Worm (Caenorhabditis elegans) whole organism, mixed stage, embryonic: ENCODE data around the gene fbxc-23.

Experiments used
- M03D4.4 ChIP-seq: sonication (generic microtip); optimal IDR thresholded peaks from 2 replicates; lab custom pipeline; 2017; ENCODE audit warnings: mild to moderate bottlenecking, missing genetic modification characterization, missing compliant biosample characterization
- bed-3 ChIP-seq: fragments of 200-800 bp; sonication (Bioruptor generic); optimal IDR thresholded peaks from 3 replicates; lab custom pipeline; 2018; ENCODE audit warnings: mild to moderate bottlenecking, missing genetic modification characterization, moderate library complexity, missing compliant biosample characterization
- blmp-1 ChIP-seq: fragments of 150-350 bp; optimal IDR thresholded peaks from 2 replicates; lab custom pipeline; 2014; ENCODE audit warnings: missing biosample characterization, missing genetic modification characterization
- ceh-39 ChIP-seq: fragments of 150-350 bp; optimal IDR thresholded peaks from 2 replicates; lab custom pipeline; 2014; ENCODE audit warnings: missing biosample characterization, missing genetic modification characterization
- ceh-83 ChIP-seq: fragments of 200-800 bp; sonication (Bioruptor generic); optimal IDR thresholded peaks from 2 replicates; lab custom pipeline; 2018; ENCODE audit warnings: mild to moderate bottlenecking, missing genetic modification characterization, missing compliant biosample characterization
- ces-1 ChIP-seq: fragments of 150-350 bp; optimal IDR thresholded peaks from 2 replicates; lab custom pipeline; 2014; ENCODE audit warnings: missing biosample characterization, missing genetic modification reagents, missing genetic modification characterization
- cnd-1 ChIP-seq: fragments of 200-800 bp; sonication (Bioruptor generic); optimal IDR thresholded peaks from 2 replicates; lab custom pipeline; 2018; ENCODE audit warnings: mild to moderate bottlenecking, missing genetic modification characterization, missing compliant biosample characterization
- drap-1 ChIP-seq: fragments of 200-800 bp; sonication (Bioruptor generic); optimal IDR thresholded peaks from 3 replicates; lab custom pipeline; 2018; ENCODE audit warnings: mild to moderate bottlenecking, missing genetic modification characterization, missing compliant biosample characterization
- elt-1 ChIP-seq: sonication (generic microtip); optimal IDR thresholded peaks from 2 replicates; lab custom pipeline; 2017; ENCODE audit warnings: missing genetic modification characterization, mild to moderate bottlenecking, missing compliant biosample characterization, antibody characterized with exemption, moderate library complexity, borderline replicate concordance; ENCODE audit not compliant: insufficient read depth
- elt-3 ChIP-seq: fragments of 150-350 bp; optimal IDR thresholded peaks from 2 replicates; lab custom pipeline; 2014; ENCODE audit warnings: missing biosample characterization, missing genetic modification characterization
- flh-1 ChIP-seq: fragments of 200-800 bp; sonication (Bioruptor generic); optimal IDR thresholded peaks from 2 replicates; lab custom pipeline; 2018; ENCODE audit warnings: mild to moderate bottlenecking, missing genetic modification characterization, moderate library complexity, missing compliant biosample characterization
- ham-2 ChIP-seq: fragments of 200-800 bp; sonication (Bioruptor generic); optimal IDR thresholded peaks from 2 replicates; lab custom pipeline; 2018; ENCODE audit warnings: mild to moderate bottlenecking, missing genetic modification characterization, missing compliant biosample characterization
- hlh-1 ChIP-seq: fragments of 150-350 bp; optimal IDR thresholded peaks from 2 replicates; lab custom pipeline; 2014; ENCODE audit warnings: missing biosample characterization, missing genetic modification reagents, missing genetic modification characterization
- lin-13 ChIP-seq: fragments of 150-350 bp; optimal IDR thresholded peaks from 2 replicates; lab custom pipeline; 2014; ENCODE audit warnings: missing biosample characterization, missing genetic modification characterization
- lsy-2 ChIP-seq: fragments of 150-350 bp; optimal IDR thresholded peaks from 2 replicates; lab custom pipeline; 2014; ENCODE audit warnings: missing biosample characterization, missing genetic modification characterization
- mab-5 ChIP-seq: fragments of 150-350 bp; optimal IDR thresholded peaks from 2 replicates; lab custom pipeline; 2014; ENCODE audit warnings: missing biosample characterization, missing genetic modification characterization
- mep-1 ChIP-seq: fragments of 150-350 bp; optimal IDR thresholded peaks from 2 replicates; lab custom pipeline; 2017; ENCODE audit warnings: missing biosample characterization, missing genetic modification reagents, missing genetic modification characterization, inconsistent platforms
- mls-2 ChIP-seq: sonication (generic microtip); optimal IDR thresholded peaks from 2 replicates; lab custom pipeline; 2016; ENCODE audit warnings: mild to moderate bottlenecking, missing genetic modification characterization, moderate library complexity, missing compliant biosample characterization
- nhr-2 ChIP-seq: fragments of 150-350 bp; optimal IDR thresholded peaks from 2 replicates; lab custom pipeline; 2014; ENCODE audit warnings: missing biosample characterization, missing genetic modification characterization
- nhr-237 ChIP-seq: fragments of 150-350 bp; optimal IDR thresholded peaks from 2 replicates; lab custom pipeline; 2014; ENCODE audit warnings: missing biosample characterization, missing genetic modification characterization
- nhr-28 ChIP-seq: fragments of 150-350 bp; optimal IDR thresholded peaks from 2 replicates; lab custom pipeline; 2014; ENCODE audit warnings: missing biosample characterization, missing genetic modification characterization
- nhr-76 ChIP-seq: sonication (generic microtip); optimal IDR thresholded peaks from 2 replicates; lab custom pipeline; 2017; ENCODE audit warnings: missing biosample characterization, missing genetic modification characterization
- pha-4 ChIP-seq: fragments of 150-350 bp; optimal IDR thresholded peaks from 2 replicates; lab custom pipeline; 2018; ENCODE audit warnings: missing biosample characterization, missing genetic modification reagents, missing genetic modification characterization
- sem-2 ChIP-seq: fragments of 200-800 bp; sonication (Bioruptor generic); optimal IDR thresholded peaks from 2 replicates; lab custom pipeline; 2018; ENCODE audit warnings: mild to moderate bottlenecking, missing genetic modification characterization, missing compliant biosample characterization
- snpc-4 ChIP-seq: fragments of 150-350 bp; optimal IDR thresholded peaks from 2 replicates; lab custom pipeline; 2014; ENCODE audit warnings: missing biosample characterization, missing genetic modification characterization
- sptf-1 ChIP-seq: sonication (generic microtip); optimal IDR thresholded peaks from 2 replicates; lab custom pipeline; 2017; ENCODE audit warnings: mild to moderate bottlenecking, missing genetic modification characterization, moderate library complexity, missing compliant biosample characterization
- tbx-8 ChIP-seq: fragments of 200-800 bp; sonication (Bioruptor generic); optimal IDR thresholded peaks from 2 replicates; lab custom pipeline; 2018; ENCODE audit warnings: mild to moderate bottlenecking, missing genetic modification characterization, moderate library complexity, missing compliant biosample characterization
- unc-39 ChIP-seq: fragments of 150-350 bp; optimal IDR thresholded peaks from 2 replicates; lab custom pipeline; 2014; ENCODE audit warnings: missing biosample characterization, missing genetic modification characterization
- unc-62 ChIP-seq: fragments of 150-350 bp; optimal IDR thresholded peaks from 2 replicates; lab custom pipeline; 2014; ENCODE audit warnings: missing biosample characterization, missing genetic modification reagents, missing genetic modification characterization
- ztf-11 ChIP-seq: fragments of 150-350 bp; optimal IDR thresholded peaks from 2 replicates; lab custom pipeline; 2014; ENCODE audit warnings: missing biosample characterization, missing genetic modification characterization

fbxc-23 gene

DNA sequence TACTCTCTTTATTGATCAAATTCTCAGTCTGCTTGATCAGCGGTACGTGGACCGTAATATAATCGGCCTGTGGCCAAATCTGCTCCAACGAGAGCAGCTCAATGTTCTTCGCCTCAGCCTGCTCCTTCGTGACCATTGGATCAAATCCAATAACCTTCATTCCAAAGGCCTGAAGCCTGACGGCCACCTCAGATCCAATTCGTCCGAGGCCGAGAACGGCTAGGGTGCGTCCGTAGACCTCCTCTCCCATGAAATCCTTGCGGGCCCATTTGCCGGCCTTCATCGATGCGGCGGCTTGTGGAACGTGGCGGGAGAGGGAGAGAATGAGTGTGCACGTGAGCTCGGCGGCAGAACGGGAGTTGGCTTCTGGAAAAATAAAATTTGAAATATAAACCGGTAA is 41.1 kb upstream of the fbxc-23 start:
- no peak for TF ChIP-seq sem-2 (GFP tag; lab: Kevin White, UChicago)

DNA sequence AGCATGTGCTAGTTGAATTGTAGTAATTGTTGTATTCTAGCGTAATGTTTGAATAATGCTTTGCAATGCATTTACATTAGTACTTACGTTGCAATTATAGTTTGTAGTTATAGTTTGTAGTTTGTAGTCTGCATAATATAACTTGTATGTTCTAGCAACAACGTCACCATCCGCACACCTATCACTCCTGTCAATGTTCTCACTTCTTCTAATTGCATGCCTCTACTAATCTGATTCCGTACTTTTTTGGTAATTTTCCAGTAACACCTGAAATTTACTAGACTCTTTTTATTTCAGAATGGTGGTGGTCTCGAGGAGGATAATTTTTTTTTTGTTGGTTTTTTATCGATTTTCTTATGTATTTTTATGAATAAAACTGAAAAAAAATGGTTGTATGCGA is 40.2 kb upstream of the fbxc-23 start:
- TF ChIP-seq lsy-2 (tag; lab: Kevin White, UChicago), result no peak
- TF ChIP-seq mls-2, result no peak
- no peak for TF ChIP-seq nhr-76 (tag; lab: Kevin White, UChicago)
- TF ChIP-seq cnd-1 (tag; lab: Kevin White, UChicago), result no peak
- TF ChIP-seq, all 35 proteins: peak for 0

DNA sequence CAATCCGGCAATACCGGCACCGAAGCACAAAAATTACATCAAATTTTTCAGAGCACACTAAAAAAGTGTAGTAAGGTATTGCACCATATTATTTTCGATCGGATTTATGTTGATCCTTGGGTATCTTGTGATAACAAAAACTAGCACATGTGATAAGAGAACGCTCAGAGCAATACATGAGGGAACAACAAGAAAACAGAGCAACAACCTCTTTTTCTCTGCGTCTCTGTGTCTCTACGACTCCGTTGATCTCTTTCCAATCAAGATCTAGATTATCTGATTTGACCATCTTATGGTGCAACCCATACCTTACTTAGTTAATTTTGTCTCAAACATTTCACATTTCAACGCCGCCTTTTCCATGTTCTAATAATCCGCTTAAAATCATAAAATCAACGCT is 35.9 kb upstream of the fbxc-23 start, which contains the start of gene tag-10:
TSS of gene tag-10 (plus strand) at position 347 of the 400 bp plus-strand sequence.
- peak; percentile 77 for TF ChIP-seq elt-1 (tag; lab: Kevin White, UChicago)
- TF ChIP-seq ham-2 (GFP tag; lab: Kevin White, UChicago), result no peak

DNA sequence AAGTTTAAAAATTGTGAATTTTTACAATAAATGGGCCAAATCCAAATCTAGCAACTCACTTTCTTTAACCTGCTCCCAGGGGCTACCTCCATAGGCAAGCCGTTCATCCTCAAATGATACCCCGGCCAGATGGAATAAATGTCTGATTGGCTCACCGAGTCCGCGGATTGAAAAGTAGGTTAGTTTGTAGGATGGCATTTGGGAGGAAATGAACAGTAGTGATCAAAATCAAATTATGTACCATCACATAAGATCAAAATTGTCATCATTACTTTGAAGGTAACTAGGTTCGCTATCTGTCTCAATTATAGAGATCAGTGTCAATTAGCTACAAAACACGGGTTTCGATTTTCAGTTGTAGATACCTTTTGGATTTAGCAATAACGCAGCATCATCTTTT is 34.3 kb upstream of the fbxc-23 start, which contains the start of the genes gst-17 and gst-18:
TSS of gene gst-17 (minus strand) at position 101 of the 400 bp plus-strand sequence.
TSS of gene gst-18 (minus strand) at position 198 of the 400 bp plus-strand sequence.
- TF ChIP-seq nhr-2 (tag; lab: Kevin White, UChicago) (no peak), lin-13 (tag; lab: Kevin White, UChicago) (no peak), pha-4 (tag; lab: Kevin White, UChicago) (no peak), nhr-237 (tag; lab: Kevin White, UChicago) (no peak), ceh-83 (no peak), nhr-28 (tag; lab: Kevin White, UChicago) (no peak), tbx-8 (no peak), lsy-2 (tag; lab: Kevin White, UChicago) (no peak), ham-2 (GFP tag; lab: Kevin White, UChicago) (no peak), mab-5 (no peak), flh-1 (GFP tag; lab: Kevin White, UChicago) (no peak), unc-62 (GFP tag; lab: Kevin White, UChicago) (no peak), hlh-1 (no peak), M03D4.4 (tag; lab: Kevin White, UChicago) (no peak), snpc-4 (no peak), sptf-1 (tag; lab: Kevin White, UChicago) (no peak), ceh-39 (tag; lab: Kevin White, UChicago) (no peak), blmp-1 (tag; lab: Kevin White, UChicago) (no peak), mep-1 (no peak), cnd-1 (tag; lab: Kevin White, UChicago) (no peak)

DNA sequence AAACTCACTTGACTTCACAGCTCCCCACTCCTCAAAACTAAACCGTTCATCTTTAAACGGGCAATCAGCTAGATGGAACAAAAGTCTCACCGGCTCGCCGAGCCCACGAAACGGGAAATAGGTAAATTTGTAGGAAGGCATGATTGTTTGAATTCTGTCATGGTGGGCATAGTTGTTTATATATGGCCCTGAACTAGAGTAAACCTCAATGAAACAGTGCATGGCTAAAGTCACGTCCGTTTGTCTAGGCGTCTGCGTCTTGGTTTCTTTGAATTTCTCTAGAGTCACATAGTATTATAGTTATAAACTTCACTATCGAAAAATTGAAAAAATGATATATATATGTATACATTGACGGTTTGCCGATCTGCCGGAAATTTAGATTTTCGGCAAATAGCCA is 30.6 kb upstream of the fbxc-23 start, which contains the start of gene gst-19:
TSS of gene gst-19 (minus strand) at position 145 of the 400 bp plus-strand sequence.
- TF ChIP-seq snpc-4 (no peak), sem-2 (GFP tag; lab: Kevin White, UChicago) (no peak), lin-13 (tag; lab: Kevin White, UChicago) (no peak), unc-39 (tag; lab: Kevin White, UChicago) (no peak), unc-62 (GFP tag; lab: Kevin White, UChicago) (no peak), ztf-11 (no peak), M03D4.4 (tag; lab: Kevin White, UChicago) (no peak), cnd-1 (tag; lab: Kevin White, UChicago) (no peak), sptf-1 (tag; lab: Kevin White, UChicago) (no peak), pha-4 (tag; lab: Kevin White, UChicago) (no peak), ces-1 (no peak), nhr-76 (tag; lab: Kevin White, UChicago) (no peak)

DNA sequence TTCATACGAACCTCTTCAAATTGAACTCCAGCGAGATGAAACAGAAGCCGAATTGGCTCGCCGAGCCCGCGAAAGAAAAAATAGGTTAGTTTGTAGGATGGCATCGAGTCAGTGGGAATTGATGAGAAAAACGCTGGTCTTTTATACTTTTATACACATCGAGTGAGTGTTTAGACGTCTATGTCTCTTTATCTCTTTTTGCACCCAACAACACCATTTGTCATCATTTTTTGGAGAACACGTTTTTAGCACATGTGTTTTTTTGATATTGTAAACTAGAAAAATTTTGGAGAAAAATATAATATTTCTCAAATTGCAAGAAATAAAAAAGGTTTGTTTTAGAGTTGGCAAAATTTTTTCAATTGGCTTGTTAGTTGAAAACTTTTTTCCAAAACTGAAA is 28.0 kb upstream of the fbxc-23 start, which contains the start of gene gst-16:
TSS of gene gst-16 (minus strand) at position 111 of the 400 bp plus-strand sequence.
- TF ChIP-seq elt-3 (tag; lab: Kevin White, UChicago) (no peak), mls-2 (no peak), unc-39 (tag; lab: Kevin White, UChicago) (no peak), bed-3 (GFP tag; lab: Kevin White, UChicago) (no peak), ceh-39 (tag; lab: Kevin White, UChicago) (no peak), ces-1 (no peak), pha-4 (tag; lab: Kevin White, UChicago) (no peak), tbx-8 (no peak), drap-1 (GFP tag; lab: Kevin White, UChicago) (no peak), nhr-237 (tag; lab: Kevin White, UChicago) (no peak), lsy-2 (tag; lab: Kevin White, UChicago) (no peak), blmp-1 (tag; lab: Kevin White, UChicago) (no peak)
- TF ChIP-seq, all 35 proteins: peak for 0
